Fruit fly (Drosophila melanogaster): ENCODE measurements around the gene CG34238.

Gene CG34238

DNA sequence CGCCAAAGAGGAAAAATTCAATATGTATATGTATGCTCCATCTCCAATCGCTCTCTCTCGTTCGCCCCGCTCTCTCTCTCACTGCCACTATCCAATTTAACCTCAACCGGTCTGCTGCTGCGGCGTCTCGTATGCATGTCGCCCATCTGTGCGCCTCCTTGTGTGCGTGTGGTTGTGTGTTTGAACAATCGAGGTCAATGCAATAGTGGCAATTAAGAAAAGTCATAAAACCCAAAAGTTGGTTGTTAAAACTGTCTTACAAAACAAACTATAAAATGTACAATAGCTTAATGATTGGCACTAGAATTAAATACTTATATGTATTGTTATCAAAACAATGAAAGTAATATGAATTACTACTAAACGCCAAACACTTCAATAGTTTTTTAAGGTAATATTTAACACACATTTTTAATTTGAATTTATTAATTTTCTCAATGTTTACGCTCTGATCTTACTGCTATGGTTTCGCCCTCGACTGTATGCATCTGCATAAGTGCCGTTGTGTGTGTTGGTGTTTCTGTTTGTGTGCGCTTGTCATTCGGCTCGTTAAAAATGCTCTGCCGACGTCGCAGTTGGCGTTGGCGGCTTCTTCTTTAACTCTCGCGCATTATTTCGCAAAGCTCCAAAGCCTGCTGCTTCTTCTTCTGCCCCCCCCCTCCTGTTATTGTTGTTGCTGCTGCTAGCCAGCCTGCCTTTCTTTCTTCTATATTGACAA is 39.3 kb downstream of the CG34238 start:
- TF ChIP-seq CG1620 (GFP tag; optimal IDR thresholded peaks at IDR 0.05) (peak; percentile 77), tj (GFP tag; optimal IDR thresholded peaks at IDR 0.05) (peak; percentile 91), toe (GFP tag; optimal IDR thresholded peaks at IDR 0.05) (peak; percentile 97), cic (GFP tag; optimal IDR thresholded peaks at IDR 0.05) (peak; percentile 90), CG11617 (GFP tag; optimal IDR thresholded peaks at IDR 0.05) (peak; percentile 99), cnc (optimal IDR thresholded peaks at IDR 0.05) (no peak), CG14711 (tag; optimal IDR thresholded peaks at IDR 0.05) (peak; percentile 90), pad (GFP tag; optimal IDR thresholded peaks at IDR 0.05) (peak; percentile 89), bab1 (GFP tag; optimal IDR thresholded peaks at IDR 0.05) (peak; percentile 96), Mnt (GFP tag; optimal IDR thresholded peaks at IDR 0.05) (peak; percentile 84), kay (GFP tag; ENCODE audit: borderline replicate concordance) (peak; percentile 85), CG33017 (tag; optimal IDR thresholded peaks at IDR 0.05) (peak; percentile 98), ovo (GFP tag; optimal IDR thresholded peaks at IDR 0.05) (peak; percentile 81), CG12768 (GFP tag; optimal IDR thresholded peaks at IDR 0.05) (peak; percentile 98), CG7101 (tag; optimal IDR thresholded peaks at IDR 0.05) (peak; percentile 97), CG7045 (GFP tag; optimal IDR thresholded peaks at IDR 0.05) (peak; percentile 98), CG5204 (GFP tag; optimal IDR thresholded peaks at IDR 0.05) (no peak), Hr96 (GFP tag; optimal IDR thresholded peaks at IDR 0.05) (peak; percentile 88), Clk (GFP tag; optimal IDR thresholded peaks at IDR 0.05) (peak; percentile 93), Crg-1 (GFP tag; optimal IDR thresholded peaks at IDR 0.05) (peak; percentile 88)

DNA sequence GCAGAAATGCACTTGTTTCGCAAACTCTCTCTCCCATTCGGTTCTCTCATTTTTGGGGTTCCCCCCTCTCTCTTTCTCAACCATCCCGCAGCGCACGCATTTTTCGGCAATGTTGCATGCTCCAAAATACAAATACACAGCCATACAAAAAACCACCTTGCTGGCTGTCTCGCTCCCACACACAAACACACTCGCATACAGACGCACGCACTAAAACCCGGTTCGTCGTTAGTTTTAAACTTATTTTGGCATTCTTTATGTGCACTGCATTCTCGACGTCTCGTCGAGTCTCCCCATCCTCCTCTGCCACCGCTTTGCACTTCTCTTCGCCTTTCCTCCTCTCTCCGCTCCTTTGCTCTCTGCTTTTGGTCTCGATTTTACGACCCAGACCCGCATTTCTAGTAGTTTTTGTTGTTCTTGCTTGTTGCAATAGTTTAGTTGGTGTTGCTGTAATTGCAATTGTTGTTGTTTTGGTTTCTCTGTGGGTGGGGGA is 40.3 kb downstream of the CG34238 start:
- TF ChIP-seq ovo (GFP tag; optimal IDR thresholded peaks at IDR 0.05) (no peak), CG14711 (tag; optimal IDR thresholded peaks at IDR 0.05) (no peak), CG7045 (GFP tag; optimal IDR thresholded peaks at IDR 0.05) (no peak), tj (GFP tag; optimal IDR thresholded peaks at IDR 0.05) (no peak), bab1 (GFP tag; optimal IDR thresholded peaks at IDR 0.05) (no peak), CG11617 (GFP tag; optimal IDR thresholded peaks at IDR 0.05) (no peak), cnc (optimal IDR thresholded peaks at IDR 0.05) (no peak), CG12768 (GFP tag; optimal IDR thresholded peaks at IDR 0.05) (no peak), CG1620 (GFP tag; optimal IDR thresholded peaks at IDR 0.05) (no peak), pad (GFP tag; optimal IDR thresholded peaks at IDR 0.05) (no peak), kay (GFP tag; ENCODE audit: borderline replicate concordance) (no peak), Mnt (GFP tag; optimal IDR thresholded peaks at IDR 0.05) (no peak)

DNA sequence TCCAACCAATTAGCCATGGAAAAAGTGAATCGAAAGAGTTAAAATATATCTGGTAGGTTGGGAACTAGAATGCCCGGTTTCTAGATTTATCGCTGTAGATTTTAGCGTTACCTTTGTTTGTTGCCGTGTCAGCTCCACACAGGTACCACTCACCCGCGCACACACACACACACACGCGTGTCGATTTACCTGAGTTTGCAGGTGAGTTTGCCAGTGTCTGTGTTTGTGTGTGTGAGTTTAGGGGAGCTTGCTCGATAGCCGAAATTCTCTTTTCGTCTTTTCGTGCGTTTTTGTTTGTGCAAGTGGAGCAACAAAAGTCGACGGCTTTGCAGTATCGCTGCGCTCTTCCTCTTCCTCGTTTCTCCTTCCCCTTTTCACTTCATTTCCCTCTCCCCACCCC is 41.0 kb downstream of the CG34238 start:
- no peak for TF ChIP-seq CG33017 (tag; optimal IDR thresholded peaks at IDR 0.05)
- TF ChIP-seq tj (GFP tag; optimal IDR thresholded peaks at IDR 0.05) = peak; percentile 87

DNA sequence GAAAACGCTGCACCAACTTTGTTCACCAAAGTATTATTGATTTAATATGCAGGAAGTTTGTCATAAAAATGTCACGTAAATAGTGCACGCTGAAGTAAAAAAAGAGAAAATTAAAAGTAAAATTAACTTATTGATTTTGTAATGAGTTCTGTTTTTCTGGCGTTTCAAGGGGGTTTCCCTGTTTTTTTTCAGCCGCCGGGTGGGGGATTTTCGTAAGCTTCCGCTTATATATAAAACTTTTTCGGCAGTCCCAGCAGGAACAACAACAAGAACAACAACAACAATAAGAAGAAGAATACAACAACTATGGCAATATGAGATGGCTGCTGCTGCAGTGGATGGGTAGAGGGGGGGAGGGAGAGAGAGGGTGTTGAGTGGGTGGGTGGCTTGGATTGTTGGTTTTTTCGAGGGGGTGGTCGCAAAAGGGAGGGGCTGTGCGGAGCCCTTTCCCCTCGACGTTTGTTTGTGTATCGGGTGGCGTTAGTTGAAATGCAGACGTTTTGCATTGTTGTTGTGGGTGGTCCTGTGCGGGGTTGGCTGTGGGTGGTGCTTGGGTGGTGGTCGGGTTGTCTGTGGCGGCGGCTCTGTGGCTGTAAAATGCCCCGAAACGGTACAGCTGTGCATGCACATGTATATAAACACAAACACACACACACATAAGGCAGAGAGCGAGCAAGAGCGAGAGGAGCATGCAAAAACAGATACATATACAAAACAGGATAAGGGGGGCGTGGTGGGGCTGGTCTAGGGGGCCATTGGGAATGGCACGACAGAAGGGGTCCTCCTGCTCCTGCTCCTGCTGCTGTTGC is 43.5 kb downstream of the CG34238 start:
- TF ChIP-seq toe (GFP tag; optimal IDR thresholded peaks at IDR 0.05) (no peak), Clk (GFP tag; optimal IDR thresholded peaks at IDR 0.05) (no peak), CG5204 (GFP tag; optimal IDR thresholded peaks at IDR 0.05) (no peak), kay (GFP tag; ENCODE audit: borderline replicate concordance) (peak; percentile 90)

DNA sequence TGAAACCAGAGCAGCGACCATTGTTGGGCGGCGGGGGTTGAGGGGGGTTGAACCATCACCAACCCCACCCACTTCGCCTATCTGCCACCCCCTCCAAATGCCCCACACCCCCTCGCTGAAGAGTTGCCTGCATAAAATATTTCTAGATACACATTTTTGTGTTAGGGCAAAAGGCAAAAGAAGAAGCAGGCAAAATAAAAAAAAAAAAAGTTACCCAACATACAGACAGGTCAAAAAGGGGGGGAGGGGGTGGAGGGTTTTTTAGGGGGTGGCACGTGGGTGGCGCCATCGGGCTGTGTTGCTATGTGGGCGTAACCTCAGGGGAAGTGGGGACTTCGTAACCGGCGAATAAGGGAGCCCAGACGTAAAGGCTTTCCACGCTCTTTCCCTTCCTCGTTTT is 46.2 kb downstream of the CG34238 start:
- TF ChIP-seq pad (GFP tag; optimal IDR thresholded peaks at IDR 0.05) (no peak), CG11617 (GFP tag; optimal IDR thresholded peaks at IDR 0.05) (no peak), bab1 (GFP tag; optimal IDR thresholded peaks at IDR 0.05) (no peak), tj (GFP tag; optimal IDR thresholded peaks at IDR 0.05) (no peak), CG1620 (GFP tag; optimal IDR thresholded peaks at IDR 0.05) (no peak), kay (GFP tag; ENCODE audit: borderline replicate concordance) (no peak), CG33017 (tag; optimal IDR thresholded peaks at IDR 0.05) (no peak)

DNA sequence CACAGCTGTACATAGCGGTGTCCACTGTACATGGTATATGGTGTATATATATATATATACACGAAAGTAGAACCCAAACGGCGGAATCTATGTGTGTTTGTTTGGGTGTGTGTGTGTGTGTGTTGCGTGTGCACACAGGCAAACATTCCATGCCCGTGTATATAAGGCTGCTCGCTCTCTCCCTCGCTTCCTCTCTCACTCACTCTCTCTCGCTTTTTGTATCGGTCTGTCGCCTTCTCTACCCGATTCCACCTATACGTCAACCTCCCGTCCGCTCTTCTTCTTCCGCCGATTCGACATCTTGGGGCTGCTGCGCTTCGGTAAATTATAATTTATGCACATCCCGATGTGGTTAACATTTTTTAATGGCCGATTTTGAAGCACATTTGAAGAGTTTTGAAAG is 47.8 kb downstream of the CG34238 start:
- TF ChIP-seq kay (GFP tag; ENCODE audit: borderline replicate concordance) (no peak), cic (GFP tag; optimal IDR thresholded peaks at IDR 0.05) (no peak), CG33017 (tag; optimal IDR thresholded peaks at IDR 0.05) (no peak), bab1 (GFP tag; optimal IDR thresholded peaks at IDR 0.05) (no peak), Mnt (GFP tag; optimal IDR thresholded peaks at IDR 0.05) (no peak), CG5204 (GFP tag; optimal IDR thresholded peaks at IDR 0.05) (no peak), CG14711 (tag; optimal IDR thresholded peaks at IDR 0.05) (no peak), Hr96 (GFP tag; optimal IDR thresholded peaks at IDR 0.05) (no peak), toe (GFP tag; optimal IDR thresholded peaks at IDR 0.05) (no peak), cnc (optimal IDR thresholded peaks at IDR 0.05) (no peak), CG12768 (GFP tag; optimal IDR thresholded peaks at IDR 0.05) (no peak), CG1620 (GFP tag; optimal IDR thresholded peaks at IDR 0.05) (no peak), CG7101 (tag; optimal IDR thresholded peaks at IDR 0.05) (no peak), ovo (GFP tag; optimal IDR thresholded peaks at IDR 0.05) (no peak), CG7045 (GFP tag; optimal IDR thresholded peaks at IDR 0.05) (no peak), Crg-1 (GFP tag; optimal IDR thresholded peaks at IDR 0.05) (no peak), Clk (GFP tag; optimal IDR thresholded peaks at IDR 0.05) (no peak), pad (GFP tag; optimal IDR thresholded peaks at IDR 0.05) (no peak), CG11617 (GFP tag; optimal IDR thresholded peaks at IDR 0.05) (no peak), tj (GFP tag; optimal IDR thresholded peaks at IDR 0.05) (no peak)

All from whole organism, adult.